Fruit fly (Drosophila melanogaster): ENCODE results near the gene slow.

- TF ChIP-seq Pif1B (GFP tag; optimal IDR thresholded peaks at IDR 0.05) (peak; percentile 18), CG8301 (tag; optimal IDR thresholded peaks at IDR 0.05) (peak; percentile 58), Pif1A (GFP tag; optimal IDR thresholded peaks at IDR 0.05) (no peak), CG4496 (GFP tag; IDR thresholded peaks at IDR 0.05) (peak; percentile 89), EcR (GFP tag; optimal IDR thresholded peaks at IDR 0.05) (no peak), CG32121 (GFP tag; IDR thresholded peaks at IDR 0.05) (peak; percentile 88), CG10348 (GFP tag; IDR thresholded peaks at IDR 0.05) (0 out of 2 replicates have a peak, but pooled peaks have one; percentile 23), CG13204 (GFP tag; optimal IDR thresholded peaks at IDR 0.05) (no peak), CG15710 (tag; optimal IDR thresholded peaks at IDR 0.05) (no peak), CG17806 (tag; optimal IDR thresholded peaks at IDR 0.05) (no peak), gl (tag; optimal IDR thresholded peaks at IDR 0.05) (no peak), CG8159 (tag; optimal IDR thresholded peaks at IDR 0.05) (peak; percentile 11)
Measured at dm6 chr3L:4392851-4393250, 8.6 kb downstream of the slow start.

Data from whole organism, pupa.